Worm (Caenorhabditis elegans): ENCODE results near the gene citk-1.
A peak's percentile ranks its signal among the peaks of the same experiment; 100 is the strongest.

The citk-1 gene

DNA sequence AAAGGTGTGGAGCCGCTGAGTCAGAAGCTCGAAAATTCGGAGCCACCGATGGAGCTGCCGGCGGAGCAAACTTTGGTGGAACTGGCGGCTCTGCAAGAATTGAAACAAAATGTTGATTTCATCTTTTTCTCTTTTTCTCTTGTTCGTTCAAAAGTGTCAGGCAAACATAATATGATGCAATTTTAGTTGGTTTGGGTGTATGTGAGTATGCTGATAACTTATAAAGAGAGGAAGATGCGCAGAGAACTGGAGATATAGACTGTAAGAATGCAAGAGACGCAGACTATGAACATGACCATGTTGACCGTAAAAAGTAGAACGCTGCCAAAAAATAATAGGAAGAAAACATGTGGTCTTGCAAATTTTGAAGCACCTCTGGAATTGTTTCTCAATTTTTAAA, 45.4 kb downstream of the citk-1 start:
- TF ChIP-seq set-16 (GFP tag; IDR thresholded peaks at IDR 0.05) (peak; percentile 11; the same call in 1 of the 2 replicates), nhr-102 (tag; optimal IDR thresholded peaks at IDR 0.05) (peak; percentile 51), F44E2.7 (GFP tag; IDR thresholded peaks at IDR 0.05) (no peak), jun-1 (tag; optimal IDR thresholded peaks at IDR 0.05) (peak; percentile 7), zfp-3 (GFP tag; conservative IDR thresholded peaks at IDR 0.05) (no peak), pqm-1 (tag; optimal IDR thresholded peaks at IDR 0.05) (peak; percentile 79), ceh-32 (tag; optimal IDR thresholded peaks at IDR 0.05; ENCODE audit: poor library complexity) (no peak), lin-15B (tag; optimal IDR thresholded peaks at IDR 0.05) (no peak), nhr-28 (tag; optimal IDR thresholded peaks at IDR 0.05) (peak; percentile 94), fkh-10 (GFP tag; optimal IDR thresholded peaks at IDR 0.05) (no peak), nhr-48 (tag; optimal IDR thresholded peaks at IDR 0.05) (peak; percentile 72), hlh-11 (tag; optimal IDR thresholded peaks at IDR 0.05) (peak; percentile 85), ces-1 (GFP tag; optimal IDR thresholded peaks at IDR 0.05) (no peak), nhr-6 (tag; optimal IDR thresholded peaks at IDR 0.05) (peak; percentile 85), sdz-12 (GFP tag; optimal IDR thresholded peaks at IDR 0.05) (no peak), egl-43 (GFP tag; IDR thresholded peaks at IDR 0.05) (no peak), T26A8.4 (GFP tag; IDR thresholded peaks at IDR 0.05) (0 out of 2 replicates have a peak, but pooled peaks have one; percentile 25), ceh-20 (GFP tag; IDR thresholded peaks at IDR 0.05) (no peak), hmg-1.1 (GFP tag; IDR thresholded peaks at IDR 0.05) (no peak), unc-62 (GFP tag; optimal IDR thresholded peaks at IDR 0.05 in 1 of 2) (peak in 1 of 2 experiments; percentile 39), unc-62 (tag; optimal IDR thresholded peaks at IDR 0.05) (no peak), lsy-2 (tag; optimal IDR thresholded peaks at IDR 0.05) (peak in 1 of 2 experiments; percentile 72), ama-1 (optimal IDR thresholded peaks at IDR 0.05) (no peak), pha-4 (GFP tag; IDR thresholded peaks at IDR 0.05) (no peak; the same call in 1 of the 2 replicates), pha-4 (tag; optimal IDR thresholded peaks at IDR 0.05) (no peak), hif-1 (tag; optimal IDR thresholded peaks at IDR 0.05) (peak in 1 of 2 experiments; percentile 63), F37D6.2 (tag; optimal IDR thresholded peaks at IDR 0.05) (no peak), aha-1 (tag) (peak; percentile 63), dpl-1 (GFP tag; optimal IDR thresholded peaks at IDR 0.05) (peak; percentile 1), nhr-237 (tag; optimal IDR thresholded peaks at IDR 0.05) (no peak), mdl-1 (tag; optimal IDR thresholded peaks at IDR 0.05) (peak in 1 of 2 experiments; percentile 33), php-3 (GFP tag; IDR thresholded peaks at IDR 0.05) (peak; percentile 47; the same call in 1 of the 2 replicates), madf-5 (GFP tag; IDR thresholded peaks at IDR 0.05) (no peak), spr-1 (tag; optimal IDR thresholded peaks at IDR 0.05) (no peak), lir-3 (tag; optimal IDR thresholded peaks at IDR 0.05) (no peak), zip-2 (tag; optimal IDR thresholded peaks at IDR 0.05) (no peak), dmd-6 (GFP tag; IDR thresholded peaks at IDR 0.05) (peak; percentile 83), snpc-1.2 (GFP tag; IDR thresholded peaks at IDR 0.05) (no peak), F10B5.3 (tag; optimal IDR thresholded peaks at IDR 0.05) (no peak), tra-1 (GFP tag; IDR thresholded peaks at IDR 0.05) (no peak), ceh-44 (GFP tag; IDR thresholded peaks at IDR 0.05) (no peak), arid-1 (GFP tag; conservative IDR thresholded peaks at IDR 0.05) (no peak), lim-7 (GFP tag; IDR thresholded peaks at IDR 0.05) (no peak), dmd-8 (GFP tag; IDR thresholded peaks at IDR 0.05) (no peak), fos-1 (tag; optimal IDR thresholded peaks at IDR 0.05) (no peak), nhr-111 (GFP tag; optimal IDR thresholded peaks at IDR 0.05) (no peak), ceh-62 (tag; optimal IDR thresholded peaks at IDR 0.05) (no peak), daf-8 (GFP tag; IDR thresholded peaks at IDR 0.05) (no peak), lin-38 (GFP tag; IDR thresholded peaks at IDR 0.05) (no peak), unc-130 (GFP tag; optimal IDR thresholded peaks at IDR 0.05) (no peak), mes-2 (tag; optimal IDR thresholded peaks at IDR 0.05; ENCODE audit: poor library complexity, severe bottlenecking) (peak; percentile 49), nhr-77 (tag; optimal IDR thresholded peaks at IDR 0.05) (peak; percentile 96), lin-29 (GFP tag; IDR thresholded peaks at IDR 0.05) (no peak)

Measured in whole organism, L4 larva.